Fruit fly (Drosophila melanogaster) whole organism, prepupa: ENCODE data around the gene CG10466.

Experiments
- CG11294 ChIP-seq: fragments of 200-800 bp; sonication (Bioruptor generic); IDR thresholded peaks from 2 replicates; pipeline ENCODE4 v1.3.6; 2022; ENCODE audit warnings: missing biosample characterization, missing genetic modification characterization
- CG8119 ChIP-seq: fragments of 200-800 bp; sonication (Bioruptor generic); IDR thresholded peaks from 3 replicates; pipeline ENCODE4 v1.3.6; 2022; ENCODE audit warnings: missing biosample characterization, missing genetic modification characterization
- Ets21C ChIP-seq: fragments of 200-800 bp; sonication (Bioruptor generic); optimal IDR thresholded peaks from 3 replicates; lab custom pipeline; 2016; ENCODE audit warnings: missing biosample characterization, missing genetic modification characterization
- Hr39 ChIP-seq: fragments of 200-800 bp; sonication (Bioruptor generic); optimal IDR thresholded peaks from 2 replicates; lab custom pipeline; 2016; ENCODE audit warnings: missing biosample characterization, missing genetic modification characterization
- lz ChIP-seq: fragments of 200-800 bp; sonication (Bioruptor generic); optimal IDR thresholded peaks from 3 replicates; lab custom pipeline; 2016; ENCODE audit warnings: missing biosample characterization, missing genetic modification characterization
- svp ChIP-seq: fragments of 200-800 bp; sonication (Bioruptor generic); peaks from one replicate; lab custom pipeline; 2016; ENCODE audit warnings: missing biosample characterization, missing genetic modification characterization

dm6 chr2L:19835186-19835585, 43.3 kb downstream of the CG10466 start:
- TF ChIP-seq CG8119 (GFP tag; lab: Robert Waterston, UW) (no peak), Hr39 (GFP tag; lab: Kevin White, UChicago) (no peak), svp (GFP tag; lab: Kevin White, UChicago) (no peak), lz (GFP tag; lab: Kevin White, UChicago) (no peak), Ets21C (GFP tag; lab: Kevin White, UChicago) (no peak), CG11294 (no peak)
